Worm (Caenorhabditis elegans): ENCODE data around the gene K11E4.1.

DNA sequence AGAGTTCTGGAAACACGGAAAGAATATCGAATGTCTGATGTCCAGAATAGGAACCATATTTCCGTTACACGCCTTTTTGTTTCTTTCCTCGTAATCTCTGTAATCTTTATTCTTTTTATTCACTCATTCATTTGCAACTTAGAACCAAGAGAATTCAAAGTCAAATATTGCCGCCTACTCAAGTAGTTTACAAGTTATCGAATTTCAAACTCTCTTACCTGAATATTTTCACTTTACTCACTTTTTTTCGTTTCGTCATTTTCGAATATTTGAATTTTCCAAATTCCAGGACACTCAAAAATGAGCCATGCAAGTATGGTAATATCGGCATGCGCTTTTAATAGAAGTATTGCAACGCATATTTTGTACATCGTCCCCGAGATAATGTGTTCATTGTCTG is 10.4 kb downstream of the K11E4.1 start, which contains the start of gene K11E4.6:
- TF ChIP-seq nhr-12 (tag; optimal IDR thresholded peaks at IDR 0.05) (no peak), egl-27 (tag; optimal IDR thresholded peaks at IDR 0.05) (no peak), unc-39 (tag; optimal IDR thresholded peaks at IDR 0.05) (no peak), aly-2 (tag; optimal IDR thresholded peaks at IDR 0.05) (no peak), snpc-4 (tag; optimal IDR thresholded peaks at IDR 0.05) (no peak), R02D3.7 (tag; optimal IDR thresholded peaks at IDR 0.05) (no peak), ztf-4 (tag; optimal IDR thresholded peaks at IDR 0.05) (no peak), blmp-1 (tag; optimal IDR thresholded peaks at IDR 0.05; ENCODE audit: insufficient read depth) (no peak), zag-1 (tag; optimal IDR thresholded peaks at IDR 0.05) (no peak), alr-1 (tag; optimal IDR thresholded peaks at IDR 0.05) (no peak), ama-1 (optimal IDR thresholded peaks at IDR 0.05) (no peak), peb-1 (tag; optimal IDR thresholded peaks at IDR 0.05) (no peak)

Measured in whole organism, L2 larva.